Worm (Caenorhabditis elegans) whole organism, mixed stage, embryonic: ENCODE measurements around the gene C10B5.1.

Experiments used
- bed-3 ChIP-seq: fragments of 200-800 bp; sonication (Bioruptor generic); optimal IDR thresholded peaks from 3 replicates; lab custom pipeline; 2018; ENCODE audit warnings: mild to moderate bottlenecking, missing genetic modification characterization, moderate library complexity, missing compliant biosample characterization
- blmp-1 ChIP-seq: fragments of 150-350 bp; optimal IDR thresholded peaks from 2 replicates; lab custom pipeline; 2014; ENCODE audit warnings: missing biosample characterization, missing genetic modification characterization
- ceh-39 ChIP-seq: fragments of 150-350 bp; optimal IDR thresholded peaks from 2 replicates; lab custom pipeline; 2014; ENCODE audit warnings: missing biosample characterization, missing genetic modification characterization
- ceh-43 ChIP-seq: fragments of 200-800 bp; sonication (Bioruptor generic); optimal IDR thresholded peaks from 2 replicates; lab custom pipeline; 2018; ENCODE audit warnings: mild to moderate bottlenecking, missing genetic modification characterization, moderate library complexity, missing compliant biosample characterization
- ceh-83 ChIP-seq: fragments of 200-800 bp; sonication (Bioruptor generic); optimal IDR thresholded peaks from 2 replicates; lab custom pipeline; 2018; ENCODE audit warnings: mild to moderate bottlenecking, missing genetic modification characterization, missing compliant biosample characterization
- ces-1 ChIP-seq: fragments of 150-350 bp; optimal IDR thresholded peaks from 2 replicates; lab custom pipeline; 2014; ENCODE audit warnings: missing biosample characterization, missing genetic modification reagents, missing genetic modification characterization
- drap-1 ChIP-seq: fragments of 200-800 bp; sonication (Bioruptor generic); optimal IDR thresholded peaks from 3 replicates; lab custom pipeline; 2018; ENCODE audit warnings: mild to moderate bottlenecking, missing genetic modification characterization, missing compliant biosample characterization
- elt-1 ChIP-seq: sonication (generic microtip); optimal IDR thresholded peaks from 2 replicates; lab custom pipeline; 2017; ENCODE audit warnings: missing genetic modification characterization, mild to moderate bottlenecking, missing compliant biosample characterization, antibody characterized with exemption, moderate library complexity, borderline replicate concordance; ENCODE audit not compliant: insufficient read depth
- elt-3 ChIP-seq: fragments of 150-350 bp; optimal IDR thresholded peaks from 2 replicates; lab custom pipeline; 2014; ENCODE audit warnings: missing biosample characterization, missing genetic modification characterization
- flh-1 ChIP-seq: fragments of 200-800 bp; sonication (Bioruptor generic); optimal IDR thresholded peaks from 2 replicates; lab custom pipeline; 2018; ENCODE audit warnings: mild to moderate bottlenecking, missing genetic modification characterization, moderate library complexity, missing compliant biosample characterization
- ham-2 ChIP-seq: fragments of 200-800 bp; sonication (Bioruptor generic); optimal IDR thresholded peaks from 2 replicates; lab custom pipeline; 2018; ENCODE audit warnings: mild to moderate bottlenecking, missing genetic modification characterization, missing compliant biosample characterization
- hlh-1 ChIP-seq: fragments of 150-350 bp; optimal IDR thresholded peaks from 2 replicates; lab custom pipeline; 2014; ENCODE audit warnings: missing biosample characterization, missing genetic modification reagents, missing genetic modification characterization
- lin-13 ChIP-seq: fragments of 150-350 bp; optimal IDR thresholded peaks from 2 replicates; lab custom pipeline; 2014; ENCODE audit warnings: missing biosample characterization, missing genetic modification characterization
- lsy-2 ChIP-seq: fragments of 150-350 bp; optimal IDR thresholded peaks from 2 replicates; lab custom pipeline; 2014; ENCODE audit warnings: missing biosample characterization, missing genetic modification characterization
- mab-5 ChIP-seq: fragments of 150-350 bp; optimal IDR thresholded peaks from 2 replicates; lab custom pipeline; 2014; ENCODE audit warnings: missing biosample characterization, missing genetic modification characterization
- mls-2 ChIP-seq: sonication (generic microtip); optimal IDR thresholded peaks from 2 replicates; lab custom pipeline; 2016; ENCODE audit warnings: mild to moderate bottlenecking, missing genetic modification characterization, moderate library complexity, missing compliant biosample characterization
- nhr-12 ChIP-seq: fragments of 150-350 bp; optimal IDR thresholded peaks from 2 replicates; lab custom pipeline; 2014; ENCODE audit warnings: missing biosample characterization, missing genetic modification characterization
- nhr-237 ChIP-seq: fragments of 150-350 bp; optimal IDR thresholded peaks from 2 replicates; lab custom pipeline; 2014; ENCODE audit warnings: missing biosample characterization, missing genetic modification characterization
- nhr-28 ChIP-seq: fragments of 150-350 bp; optimal IDR thresholded peaks from 2 replicates; lab custom pipeline; 2014; ENCODE audit warnings: missing biosample characterization, missing genetic modification characterization
- nhr-76 ChIP-seq: sonication (generic microtip); optimal IDR thresholded peaks from 2 replicates; lab custom pipeline; 2017; ENCODE audit warnings: missing biosample characterization, missing genetic modification characterization
- pha-4 ChIP-seq: fragments of 150-350 bp; optimal IDR thresholded peaks from 2 replicates; lab custom pipeline; 2018; ENCODE audit warnings: missing biosample characterization, missing genetic modification reagents, missing genetic modification characterization
- sptf-1 ChIP-seq: sonication (generic microtip); optimal IDR thresholded peaks from 2 replicates; lab custom pipeline; 2017; ENCODE audit warnings: mild to moderate bottlenecking, missing genetic modification characterization, moderate library complexity, missing compliant biosample characterization
- tbx-8 ChIP-seq: fragments of 200-800 bp; sonication (Bioruptor generic); optimal IDR thresholded peaks from 2 replicates; lab custom pipeline; 2018; ENCODE audit warnings: mild to moderate bottlenecking, missing genetic modification characterization, moderate library complexity, missing compliant biosample characterization
- unc-120 ChIP-seq: sonication (generic microtip); optimal IDR thresholded peaks from 2 replicates; lab custom pipeline; 2017; ENCODE audit warnings: missing genetic modification characterization, missing compliant biosample characterization; ENCODE audit not compliant: poor library complexity, severe bottlenecking
- unc-39 ChIP-seq: fragments of 150-350 bp; optimal IDR thresholded peaks from 2 replicates; lab custom pipeline; 2014; ENCODE audit warnings: missing biosample characterization, missing genetic modification characterization
- unc-62 ChIP-seq: fragments of 150-350 bp; optimal IDR thresholded peaks from 2 replicates; lab custom pipeline; 2014; ENCODE audit warnings: missing biosample characterization, missing genetic modification reagents, missing genetic modification characterization
- zip-8 ChIP-seq: fragments of 150-350 bp; optimal IDR thresholded peaks from 2 replicates; lab custom pipeline; 2014; ENCODE audit warnings: missing biosample characterization, missing genetic modification characterization
- ztf-11 ChIP-seq: fragments of 150-350 bp; optimal IDR thresholded peaks from 2 replicates; lab custom pipeline; 2014; ENCODE audit warnings: missing biosample characterization, missing genetic modification characterization

Gene C10B5.1

ce11 chrV:8552460-8552859 is 28.6 kb upstream of the C10B5.1 start, which contains the start of gene acr-15:
acr-15 (plus strand) TSS chrV:8552695.
- peak; percentile 56 for TF ChIP-seq hlh-1
- no peak for TF ChIP-seq unc-39 (tag; lab: Kevin White, UChicago)
- TF ChIP-seq tbx-8 (GFP tag; lab: Kevin White, UChicago), result no peak
- no peak for TF ChIP-seq blmp-1
- no peak for TF ChIP-seq flh-1 (GFP tag; lab: Kevin White, UChicago)
- TF ChIP-seq, all 35 proteins: peak for 1

- TF ChIP-seq nhr-12 (tag; lab: Kevin White, UChicago), result no peak
- no peak for TF ChIP-seq unc-120 (tag; lab: Kevin White, UChicago)
- TF ChIP-seq mab-5 (tag; lab: Kevin White, UChicago), result no peak
- no peak for TF ChIP-seq sptf-1 (tag; lab: Kevin White, UChicago)
- no peak for TF ChIP-seq nhr-28 (tag; lab: Kevin White, UChicago)
- no peak for TF ChIP-seq ztf-11
- no peak for TF ChIP-seq nhr-76 (tag; lab: Kevin White, UChicago)
- no peak for TF ChIP-seq drap-1 (GFP tag; lab: Kevin White, UChicago)
- TF ChIP-seq pha-4 (tag; lab: Kevin White, UChicago), result no peak
- TF ChIP-seq ces-1 (GFP tag; lab: Kevin White, UChicago), result no peak
- no peak for TF ChIP-seq bed-3 (GFP tag; lab: Kevin White, UChicago)
- TF ChIP-seq, all 35 proteins: peak for 0
These were observed 25.1 kb upstream of the C10B5.1 start for ce11 chrV:8555955-8556354.

- no peak for TF ChIP-seq nhr-12 (tag; lab: Kevin White, UChicago)
- TF ChIP-seq mls-2, result no peak
- TF ChIP-seq nhr-28 (tag; lab: Kevin White, UChicago), result no peak
- no peak for TF ChIP-seq lsy-2 (tag; lab: Kevin White, UChicago)
- no peak for TF ChIP-seq tbx-8 (GFP tag; lab: Kevin White, UChicago)
- TF ChIP-seq mab-5 (tag; lab: Kevin White, UChicago), result no peak
- TF ChIP-seq ceh-39 (tag; lab: Kevin White, UChicago), result no peak
These were observed 20.1 kb upstream of the C10B5.1 start, which contains the start of gene acr-16 for ce11 chrV:8560916-8561315. acr-16 (plus strand) TSS chrV:8561216.

- TF ChIP-seq ceh-39 (tag; lab: Kevin White, UChicago) (no peak), ceh-83 (GFP tag; lab: Kevin White, UChicago) (no peak), lin-13 (tag; lab: Kevin White, UChicago) (no peak), elt-3 (tag; lab: Kevin White, UChicago) (no peak), elt-1 (tag; lab: Kevin White, UChicago) (no peak), zip-8 (tag; lab: Kevin White, UChicago) (no peak), lsy-2 (tag; lab: Kevin White, UChicago) (no peak), nhr-28 (tag; lab: Kevin White, UChicago) (no peak), ceh-43 (no peak), nhr-12 (tag; lab: Kevin White, UChicago) (no peak), sptf-1 (tag; lab: Kevin White, UChicago) (no peak)
These were observed 16.0 kb upstream of the C10B5.1 start, which contains the start of gene F25G6.8 for ce11 chrV:8565075-8565474. F25G6.8 (minus strand) TSS chrV:8565175.

DNA sequence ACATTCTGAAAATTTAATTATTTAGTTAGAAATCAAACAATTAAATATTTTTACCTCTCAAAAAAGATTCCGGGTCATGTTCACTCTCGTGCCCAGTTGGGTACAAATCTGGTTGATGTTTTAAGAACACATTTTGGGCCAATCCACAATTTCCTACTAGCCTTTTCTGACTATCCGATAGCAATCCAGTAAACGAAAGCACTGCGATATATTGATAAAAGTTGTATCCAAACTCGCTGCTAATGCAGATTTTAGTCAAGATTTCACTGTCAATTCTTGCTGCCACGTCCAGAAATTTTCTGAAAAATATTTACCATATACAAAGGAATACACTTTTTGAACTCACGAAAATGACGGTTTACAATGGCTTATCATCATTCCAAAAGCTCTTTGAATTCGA is 11.9 kb upstream of the C10B5.1 start:
- TF ChIP-seq unc-62 (GFP tag; lab: Kevin White, UChicago) (no peak), nhr-237 (tag; lab: Kevin White, UChicago) (no peak), unc-120 (tag; lab: Kevin White, UChicago) (no peak), elt-3 (tag; lab: Kevin White, UChicago) (no peak), ham-2 (GFP tag; lab: Kevin White, UChicago) (no peak), blmp-1 (no peak), nhr-12 (tag; lab: Kevin White, UChicago) (no peak), ceh-39 (tag; lab: Kevin White, UChicago) (no peak), lsy-2 (tag; lab: Kevin White, UChicago) (no peak), mls-2 (no peak), elt-1 (tag; lab: Kevin White, UChicago) (no peak), pha-4 (tag; lab: Kevin White, UChicago) (no peak), ztf-11 (no peak)
